Fruit fly (Drosophila melanogaster): ENCODE results near the gene nac.

The nac gene

DNA sequence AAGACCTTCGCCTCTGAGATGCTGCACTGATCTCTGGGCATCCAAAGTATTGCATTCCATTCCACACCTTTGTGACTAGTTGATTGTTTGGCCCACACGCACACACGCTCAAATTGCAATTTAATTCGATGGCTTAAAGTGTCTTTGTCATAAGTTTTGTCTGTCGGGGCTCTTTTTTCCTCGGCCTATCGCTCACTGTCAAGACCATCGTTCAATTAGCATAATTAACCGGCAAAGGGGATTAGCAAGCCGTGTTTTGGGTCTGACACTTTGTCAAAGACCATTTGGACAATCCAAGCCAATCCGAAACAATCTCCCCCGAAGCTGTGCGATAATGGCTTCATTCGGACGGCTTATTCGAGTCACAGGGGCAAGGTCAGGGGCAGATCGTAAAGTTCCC, 49.5 kb downstream of the nac start:
- TF ChIP-seq CG11294 (GFP tag; IDR thresholded peaks at IDR 0.05) (no peak), svp (GFP tag) (no peak), CG34406 (GFP tag; optimal IDR thresholded peaks at IDR 0.05) (no peak), eg (GFP tag; IDR thresholded peaks at IDR 0.05) (no peak)

Data from whole organism, prepupa.